Worm (Caenorhabditis elegans): ENCODE data around the gene famk-1.

famk-1 gene

ce11 chrX:15175211-15175610 is 37.8 kb downstream of the famk-1 start:
- TF ChIP-seq him-1 (tag; optimal IDR thresholded peaks at IDR 0.05) (no peak), W03F9.2 (tag; optimal IDR thresholded peaks at IDR 0.05) (no peak)

ce11 chrX:15173303-15173904 is 39.7 kb downstream of the famk-1 start, which contains the start of gene ucr-2.2:
TSS of gene ucr-2.2 (plus strand) at chrX:15173904.
- TF ChIP-seq him-1 (tag; optimal IDR thresholded peaks at IDR 0.05) (peak; percentile 76), dao-5 (tag; optimal IDR thresholded peaks at IDR 0.05) (no peak), W03F9.2 (tag; optimal IDR thresholded peaks at IDR 0.05) (peak; percentile 90)

- TF ChIP-seq dao-5 (tag; optimal IDR thresholded peaks at IDR 0.05), result no peak
- TF ChIP-seq him-1 (tag; optimal IDR thresholded peaks at IDR 0.05), result no peak
- no peak for TF ChIP-seq W03F9.2 (tag; optimal IDR thresholded peaks at IDR 0.05)
These were observed 42.1 kb downstream of the famk-1 start for ce11 chrX:15170958-15171357.

- TF ChIP-seq dao-5 (tag; optimal IDR thresholded peaks at IDR 0.05) (no peak), W03F9.2 (tag; optimal IDR thresholded peaks at IDR 0.05) (no peak), him-1 (tag; optimal IDR thresholded peaks at IDR 0.05) (no peak)
These were observed 44.6 kb downstream of the famk-1 start, which contains the start of gene ocr-3 for ce11 chrX:15168424-15168823. TSS of gene ocr-3 (plus strand) at chrX:15168724.

ce11 chrX:15167692-15168091 is 45.4 kb downstream of the famk-1 start:
- no peak for TF ChIP-seq W03F9.2 (tag; optimal IDR thresholded peaks at IDR 0.05)
- TF ChIP-seq him-1 (tag; optimal IDR thresholded peaks at IDR 0.05), result no peak
- no peak for TF ChIP-seq dao-5 (tag; optimal IDR thresholded peaks at IDR 0.05)

ce11 chrX:15166122-15166521 is 46.9 kb downstream of the famk-1 start, which contains the start of gene T10B10.8:
TSS of gene T10B10.8 (minus strand) at chrX:15166222.
- no peak for TF ChIP-seq dao-5 (tag; optimal IDR thresholded peaks at IDR 0.05)
- no peak for TF ChIP-seq W03F9.2 (tag; optimal IDR thresholded peaks at IDR 0.05)
- TF ChIP-seq him-1 (tag; optimal IDR thresholded peaks at IDR 0.05), result no peak

- TF ChIP-seq dao-5 (tag; optimal IDR thresholded peaks at IDR 0.05), result no peak
- TF ChIP-seq W03F9.2 (tag; optimal IDR thresholded peaks at IDR 0.05), result no peak
- no peak for TF ChIP-seq him-1 (tag; optimal IDR thresholded peaks at IDR 0.05)
These were observed 49.0 kb downstream of the famk-1 start, which contains the start of gene T10B10.9 for ce11 chrX:15164108-15164507. TSS of gene T10B10.9 (plus strand) at chrX:15164408.

- TF ChIP-seq him-1 (tag; optimal IDR thresholded peaks at IDR 0.05) (no peak), W03F9.2 (tag; optimal IDR thresholded peaks at IDR 0.05) (no peak), dao-5 (tag; optimal IDR thresholded peaks at IDR 0.05) (no peak)
These were observed 49.9 kb downstream of the famk-1 start for ce11 chrX:15163118-15163517.

ce11 chrX:15160923-15161322 is 52.1 kb downstream of the famk-1 start:
- TF ChIP-seq him-1 (tag; optimal IDR thresholded peaks at IDR 0.05) (no peak), dao-5 (tag; optimal IDR thresholded peaks at IDR 0.05) (no peak), W03F9.2 (tag; optimal IDR thresholded peaks at IDR 0.05) (no peak)

ce11 chrX:15159362-15159761 is 53.7 kb downstream of the famk-1 start:
- TF ChIP-seq dao-5 (tag; optimal IDR thresholded peaks at IDR 0.05) (no peak), him-1 (tag; optimal IDR thresholded peaks at IDR 0.05) (no peak), W03F9.2 (tag; optimal IDR thresholded peaks at IDR 0.05) (no peak)
